Worm (Caenorhabditis elegans) whole organism, young adult: Measurements from ENCODE around the gene ZK1248.11.
A peak's percentile ranks its signal among the peaks of the same experiment; 100 is the strongest.

Experiments
- F22D6.2 ChIP-seq: sonication (generic microtip); optimal IDR thresholded peaks from 2 replicates; lab custom pipeline; 2016; ENCODE audit warnings: mild to moderate bottlenecking, missing genetic modification characterization, missing compliant biosample characterization
- F52B5.7 ChIP-seq: sonication (generic microtip); optimal IDR thresholded peaks from 2 replicates; lab custom pipeline; 2016; ENCODE audit warnings: mild to moderate bottlenecking, missing genetic modification characterization, missing compliant biosample characterization
- F55B11.4 ChIP-seq: sonication (generic microtip); optimal IDR thresholded peaks from 2 replicates; lab custom pipeline; 2016; ENCODE audit warnings: missing compliant biosample characterization, missing genetic modification characterization, borderline replicate concordance; ENCODE audit not compliant: insufficient read depth
- K12H6.12 ChIP-seq: fragments of 200-800 bp; sonication (Bioruptor generic); optimal IDR thresholded peaks from 2 replicates; lab custom pipeline; 2018; ENCODE audit warnings: mild to moderate bottlenecking, missing genetic modification characterization, missing compliant biosample characterization
- T26A5.8 ChIP-seq: sonication (generic microtip); optimal IDR thresholded peaks from 2 replicates; lab custom pipeline; 2016; ENCODE audit warnings: missing genetic modification characterization, missing compliant biosample characterization
- akir-1 ChIP-seq: fragments of 200-800 bp; sonication (Bioruptor generic); optimal IDR thresholded peaks from 2 replicates; lab custom pipeline; 2018; ENCODE audit warnings: mild to moderate bottlenecking, missing genetic modification characterization, moderate library complexity, missing compliant biosample characterization
- atf-7 ChIP-seq: sonication (generic microtip); optimal IDR thresholded peaks from 2 replicates; lab custom pipeline; 2017; ENCODE audit warnings: mild to moderate bottlenecking, missing genetic modification characterization, missing compliant biosample characterization
- athp-1 ChIP-seq: sonication (generic microtip); optimal IDR thresholded peaks from 2 replicates; lab custom pipeline; 2017; ENCODE audit warnings: mild to moderate bottlenecking, missing genetic modification characterization, missing compliant biosample characterization
- attf-5 ChIP-seq: fragments of 200-800 bp; sonication (Bioruptor generic); optimal IDR thresholded peaks from 2 replicates; lab custom pipeline; 2018; ENCODE audit warnings: mild to moderate bottlenecking, missing genetic modification characterization, missing compliant biosample characterization
- bed-1 ChIP-seq: fragments of 200-800 bp; sonication (Bioruptor generic); IDR thresholded peaks from 2 replicates; pipeline ENCODE4 v1.3.6; 2022; ENCODE audit warnings: missing genetic modification reagents, missing genetic modification characterization, missing compliant biosample characterization
- bed-2 ChIP-seq: fragments of 200-800 bp; sonication (Bioruptor generic); IDR thresholded peaks from 2 replicates; pipeline ENCODE4 v1.3.6; 2022; ENCODE audit warnings: missing genetic modification reagents, missing genetic modification characterization, missing compliant biosample characterization
- cebp-1 ChIP-seq, 2 experiments: fragments of 200-800 bp in 1 of 2; sonication (Bioruptor generic) in 1 of 2; sonication (generic microtip) in 1 of 2; IDR thresholded peaks in 1 of 2; optimal IDR thresholded peaks in 1 of 2; 2 replicates each; pipeline versions ENCODE4 v1.3.6 to Lab custom; 2017 to 2022; ENCODE audit warnings: missing compliant biosample characterization in 2 of 2, missing genetic modification characterization in 2 of 2, mild to moderate bottlenecking in 1 of 2, missing genetic modification reagents in 1 of 2, moderate library complexity in 1 of 2
- ceh-100 ChIP-seq: fragments of 200-800 bp; sonication (Bioruptor generic); IDR thresholded peaks from 2 replicates; pipeline ENCODE4 v1.3.6; 2022; ENCODE audit warnings: missing genetic modification reagents, missing genetic modification characterization, missing compliant biosample characterization
- ceh-27 ChIP-seq: fragments of 200-800 bp; sonication (Bioruptor generic); optimal IDR thresholded peaks from 2 replicates; lab custom pipeline; 2018; ENCODE audit warnings: mild to moderate bottlenecking, missing genetic modification characterization, moderate library complexity, missing compliant biosample characterization
- dox-1 ChIP-seq: fragments of 200-800 bp; sonication (Bioruptor generic); IDR thresholded peaks from 2 replicates; pipeline ENCODE4 v1.3.6; 2022; ENCODE audit warnings: missing genetic modification reagents, missing genetic modification characterization, missing compliant biosample characterization
- dpff-1 ChIP-seq: sonication (generic microtip); optimal IDR thresholded peaks from 2 replicates; lab custom pipeline; 2017; ENCODE audit warnings: mild to moderate bottlenecking, missing genetic modification characterization, missing compliant biosample characterization
- hmg-1.2 ChIP-seq: fragments of 200-800 bp; sonication (Bioruptor generic); IDR thresholded peaks from 2 replicates; pipeline ENCODE4 v1.3.6; 2022; ENCODE audit warnings: missing genetic modification reagents, missing genetic modification characterization, missing compliant biosample characterization
- hmg-20 ChIP-seq: fragments of 200-800 bp; sonication (Bioruptor generic); IDR thresholded peaks from 2 replicates; pipeline ENCODE4 v1.3.6; 2022; ENCODE audit warnings: missing genetic modification reagents, missing genetic modification characterization, missing compliant biosample characterization
- lir-1 ChIP-seq: fragments of 200-800 bp; sonication (Bioruptor generic); conservative IDR thresholded peaks from 2 replicates; pipeline ENCODE4 v1.3.6; 2022; ENCODE audit warnings: missing genetic modification reagents, missing genetic modification characterization, missing compliant biosample characterization
- lsl-1 ChIP-seq: fragments of 200-800 bp; sonication (Bioruptor generic); optimal IDR thresholded peaks from 2 replicates; lab custom pipeline; 2018; ENCODE audit warnings: mild to moderate bottlenecking, missing genetic modification characterization, moderate library complexity, missing compliant biosample characterization
- madf-3 ChIP-seq: fragments of 200-800 bp; sonication (Bioruptor generic); IDR thresholded peaks from 2 replicates; pipeline ENCODE4 v1.3.6; 2022; ENCODE audit warnings: missing genetic modification reagents, missing genetic modification characterization, missing compliant biosample characterization
- madf-8 ChIP-seq: fragments of 200-800 bp; sonication (Bioruptor generic); conservative IDR thresholded peaks from 2 replicates; pipeline ENCODE4 v1.3.6; 2022; ENCODE audit warnings: missing genetic modification reagents, missing genetic modification characterization, missing compliant biosample characterization
- nhr-27 ChIP-seq: fragments of 200-800 bp; sonication (Bioruptor generic); optimal IDR thresholded peaks from 2 replicates; lab custom pipeline; 2018; ENCODE audit warnings: mild to moderate bottlenecking, missing genetic modification characterization, moderate library complexity, missing compliant biosample characterization
- nhr-90 ChIP-seq: sonication (generic microtip); optimal IDR thresholded peaks from 2 replicates; lab custom pipeline; 2016; ENCODE audit warnings: missing genotype, mild to moderate bottlenecking, missing genetic modification characterization, missing compliant biosample characterization
- rcor-1 ChIP-seq: fragments of 200-800 bp; sonication (Bioruptor generic); IDR thresholded peaks from 2 replicates; pipeline ENCODE4 v1.3.6; 2022; ENCODE audit warnings: missing genetic modification reagents, missing genetic modification characterization, missing compliant biosample characterization
- rec-8 ChIP-seq, 2 experiments: sonication (generic microtip); optimal IDR thresholded peaks; 2 replicates each; lab custom pipeline; 2016; ENCODE audit warnings: mild to moderate bottlenecking in 2 of 2, missing genetic modification characterization in 2 of 2, missing genetic modification reagents in 2 of 2, missing genotype in 2 of 2, missing biosample characterization in 1 of 2, missing compliant biosample characterization in 1 of 2, moderate library complexity in 1 of 2
- sea-2 ChIP-seq: fragments of 200-800 bp; sonication (Bioruptor generic); IDR thresholded peaks from 2 replicates; pipeline ENCODE4 v1.3.6; 2022; ENCODE audit warnings: missing genetic modification characterization, missing compliant biosample characterization
- snpc-4 ChIP-seq, 5 experiments: fragments of 150-350 bp in 1 of 5; sonication (generic microtip) in 4 of 5; optimal IDR thresholded peaks; 2 replicates each; lab custom pipeline; 2014 to 2018; ENCODE audit warnings: missing genetic modification characterization in 5 of 5, missing biosample characterization in 3 of 5, antibody characterized with exemption in 2 of 5, mild to moderate bottlenecking in 2 of 5, missing compliant biosample characterization in 2 of 5, missing genotype in 2 of 5, moderate library complexity in 2 of 5, missing genetic modification reagents in 1 of 5
- somi-1 ChIP-seq: fragments of 200-800 bp; sonication (Bioruptor generic); optimal IDR thresholded peaks from 2 replicates; lab custom pipeline; 2018; ENCODE audit warnings: mild to moderate bottlenecking, missing genetic modification characterization, missing compliant biosample characterization
- sptf-2 ChIP-seq: fragments of 200-800 bp; sonication (Bioruptor generic); optimal IDR thresholded peaks from 2 replicates; lab custom pipeline; 2018; ENCODE audit warnings: mild to moderate bottlenecking, missing genetic modification characterization, missing compliant biosample characterization
- tlf-1 ChIP-seq: fragments of 200-800 bp; sonication (Bioruptor generic); optimal IDR thresholded peaks from 2 replicates; lab custom pipeline; 2018; ENCODE audit warnings: mild to moderate bottlenecking, missing genetic modification characterization, missing compliant biosample characterization
- unc-130 ChIP-seq: sonication (generic microtip); optimal IDR thresholded peaks from 2 replicates; lab custom pipeline; 2016; ENCODE audit warnings: missing genetic modification reagents, missing genetic modification characterization, missing compliant biosample characterization
- ztf-18 ChIP-seq: sonication (generic microtip); optimal IDR thresholded peaks from 2 replicates; lab custom pipeline; 2016; ENCODE audit warnings: missing genotype, mild to moderate bottlenecking, missing genetic modification characterization, missing compliant biosample characterization
- ztf-25 ChIP-seq: fragments of 200-800 bp; sonication (Bioruptor generic); IDR thresholded peaks from 2 replicates; pipeline ENCODE4 v1.3.6; 2022; ENCODE audit warnings: missing genetic modification reagents, missing genetic modification characterization, missing compliant biosample characterization

ZK1248.11 gene

DNA sequence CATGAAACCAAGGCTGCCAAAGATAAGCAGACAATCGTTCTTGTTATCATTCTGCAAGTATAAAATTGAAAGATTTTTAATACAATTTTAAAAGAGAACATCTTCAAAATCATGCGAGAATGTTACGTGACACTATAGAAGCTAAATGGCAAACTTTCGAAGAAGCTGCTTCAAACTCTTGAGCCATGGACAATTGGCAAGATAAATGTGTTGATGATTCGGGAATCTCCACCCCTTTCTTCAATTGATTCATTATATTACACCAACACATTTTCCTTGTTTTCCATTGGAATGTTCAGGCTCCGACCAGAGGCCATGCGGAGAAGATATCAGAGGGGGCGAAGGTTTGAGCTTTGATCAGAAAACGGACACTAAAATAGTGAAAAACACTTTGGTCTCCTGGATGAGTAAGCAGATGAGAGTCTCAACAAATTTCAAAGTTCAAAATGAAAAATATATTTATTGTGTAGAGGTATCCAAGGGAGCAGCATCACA lies 12.7 kb upstream of the ZK1248.11 start, which contains the start of gene lec-5 (continued):
- no peak for TF ChIP-seq madf-3 (GFP tag; lab: Robert Waterston, UW)
- no peak for TF ChIP-seq attf-5 (GFP tag; lab: Kevin White, UChicago)
- TF ChIP-seq bed-1: no peak
- no peak for TF ChIP-seq atf-7 (tag; lab: Kevin White, UChicago)
- no peak for TF ChIP-seq snpc-4 (GFP tag; optimal IDR thresholded peaks at IDR 0.05; lab: Kevin White, UChicago)
- no peak for TF ChIP-seq snpc-4 (tag; optimal IDR thresholded peaks at IDR 0.05; lab: Kevin White, UChicago)

DNA sequence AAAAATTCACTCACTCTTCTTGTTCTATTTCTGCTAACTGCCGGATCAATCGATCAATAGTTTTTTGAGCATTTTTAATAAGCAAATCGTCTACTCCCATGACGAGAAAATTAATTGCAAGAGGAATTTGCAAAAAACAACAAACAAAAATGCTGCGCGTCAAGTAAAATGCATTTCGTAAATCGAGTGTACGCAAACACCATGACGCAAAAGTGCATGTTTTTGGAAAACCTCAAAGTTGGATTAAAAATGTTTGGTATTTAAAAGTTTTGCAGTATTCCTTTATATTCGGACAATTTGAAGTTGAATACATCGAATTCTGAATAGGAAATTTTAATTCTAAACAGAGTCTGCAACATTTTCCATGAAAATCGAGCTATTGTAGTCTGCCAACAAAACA lies 10.8 kb upstream of the ZK1248.11 start, which contains the start of gene ZK1248.19:
TSS of gene ZK1248.19 (minus strand) at position 188 of the 400 bp plus-strand sequence.
- TF ChIP-seq sptf-2 (GFP tag; lab: Kevin White, UChicago): no peak
- peak; percentile 70; the same call in 1 of the 2 replicates for TF ChIP-seq rcor-1
- TF ChIP-seq snpc-4 (GFP tag; optimal IDR thresholded peaks at IDR 0.05; lab: Kevin White, UChicago): no peak
- peak in 1 of 4 experiments; percentile 26 for TF ChIP-seq snpc-4 (tag; optimal IDR thresholded peaks at IDR 0.05; lab: Kevin White, UChicago)
- peak; percentile 52; the same call in 1 of the 2 replicates for TF ChIP-seq ceh-100

DNA sequence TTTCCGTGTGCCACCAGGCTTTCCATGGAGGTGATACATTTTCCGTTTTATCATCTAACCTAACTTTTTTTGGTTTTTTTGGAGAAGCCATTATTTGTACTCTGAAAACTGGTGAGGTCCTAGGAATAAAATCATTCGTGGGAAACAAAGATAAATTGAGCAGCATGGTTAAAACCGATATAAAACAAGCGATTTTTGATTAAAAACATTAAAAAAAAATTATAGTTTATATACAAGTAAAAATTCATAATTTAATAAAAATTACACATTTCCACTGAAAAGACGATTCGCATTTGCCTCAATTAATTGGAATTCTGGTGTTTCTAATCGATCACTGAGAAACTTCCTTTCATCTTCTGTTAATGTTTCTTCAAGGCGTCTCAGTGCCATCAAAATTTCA lies 10.1 kb upstream of the ZK1248.11 start, which contains the start of gene ZK1248.15:
TSS of gene ZK1248.15 (minus strand) at position 101 of the 400 bp plus-strand sequence.
- TF ChIP-seq snpc-4 (GFP tag; optimal IDR thresholded peaks at IDR 0.05; lab: Kevin White, UChicago) (no peak), snpc-4 (tag; optimal IDR thresholded peaks at IDR 0.05; lab: Kevin White, UChicago) (no peak), T26A5.8 (tag; lab: Kevin White, UChicago) (no peak), nhr-27 (tag; lab: Kevin White, UChicago) (no peak), ztf-18 (no peak), tlf-1 (GFP tag; lab: Kevin White, UChicago) (no peak), dox-1 (GFP tag; lab: Robert Waterston, UW) (no peak), F22D6.2 (no peak), hmg-20 (GFP tag; lab: Robert Waterston, UW) (no peak), ceh-100 (no peak), somi-1 (GFP tag; lab: Kevin White, UChicago) (no peak), F55B11.4 (tag; lab: Kevin White, UChicago) (no peak), ztf-25 (GFP tag; lab: Robert Waterston, UW) (no peak)
- TF ChIP-seq, all 124 proteins: peak for 0

DNA sequence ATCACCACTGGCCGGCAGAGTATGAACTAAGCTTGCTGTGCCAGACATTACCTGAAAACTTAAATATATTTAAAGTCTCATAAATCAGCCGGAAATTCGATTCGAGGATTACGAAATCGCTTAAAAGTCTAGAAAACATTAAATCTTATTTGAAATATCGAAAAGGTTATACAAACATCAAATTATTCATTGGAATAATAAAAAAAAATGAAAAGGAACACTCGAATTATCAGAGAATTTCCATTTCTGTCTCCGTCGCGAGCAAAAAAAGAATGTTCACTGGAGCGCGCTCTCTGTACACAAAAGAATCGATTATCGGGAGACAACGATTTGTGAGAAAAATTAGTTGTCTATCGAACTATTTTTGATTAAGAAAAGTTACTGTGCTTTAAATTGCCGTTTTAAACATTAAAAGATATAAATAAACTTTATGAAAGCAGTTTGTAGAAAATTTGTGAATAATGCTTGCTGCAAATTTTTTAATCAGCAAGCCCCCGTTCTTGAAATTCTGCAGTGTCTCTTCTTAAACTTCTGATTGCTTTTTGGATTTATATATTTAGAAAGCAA lies 7.8 kb upstream of the ZK1248.11 start, which contains the start of gene fzo-1:
TSS of gene fzo-1 (minus strand) at position 51 of the 567 bp plus-strand sequence.
- TF ChIP-seq lir-1 (GFP tag; lab: Robert Waterston, UW) (no peak), ceh-27 (GFP tag; lab: Kevin White, UChicago) (peak; percentile 33), ceh-100 (peak; percentile 91), attf-5 (GFP tag; lab: Kevin White, UChicago) (peak; percentile 1), F52B5.7 (tag; lab: Kevin White, UChicago) (no peak), madf-3 (GFP tag; lab: Robert Waterston, UW) (no peak), unc-130 (GFP tag; lab: Kevin White, UChicago) (peak; percentile 48), K12H6.12 (peak; percentile 18), hmg-1.2 (GFP tag; lab: Robert Waterston, UW) (peak; percentile 17; the same call in 1 of the 2 replicates), cebp-1 (GFP tag; IDR thresholded peaks at IDR 0.05; lab: Robert Waterston, UW) (no peak), cebp-1 (tag; optimal IDR thresholded peaks at IDR 0.05; lab: Kevin White, UChicago) (peak; percentile 9), akir-1 (GFP tag; lab: Kevin White, UChicago) (peak; percentile 15), snpc-4 (GFP tag; optimal IDR thresholded peaks at IDR 0.05; lab: Kevin White, UChicago) (no peak), snpc-4 (tag; optimal IDR thresholded peaks at IDR 0.05; lab: Kevin White, UChicago) (peak in 2 of 4 experiments; percentile 5 to 49)

DNA sequence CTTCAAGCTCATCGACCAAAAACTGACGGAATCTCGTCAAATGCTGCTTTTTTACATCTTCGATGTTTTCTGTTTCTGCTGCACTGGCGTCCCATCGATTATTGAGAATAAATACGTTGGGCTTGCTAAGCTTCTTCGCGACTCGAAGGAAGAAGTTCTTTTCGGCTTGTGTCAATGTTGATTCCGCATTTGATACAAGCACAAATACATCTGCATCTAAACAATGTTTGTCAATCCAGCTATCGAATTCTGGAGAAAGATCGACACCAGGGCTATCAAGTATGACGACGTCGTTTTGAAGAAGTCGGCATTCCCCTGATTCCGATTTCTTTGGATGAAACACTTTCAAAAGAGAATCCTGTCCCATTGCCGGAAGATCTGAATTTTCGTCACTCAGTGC lies 6.8 kb upstream of the ZK1248.11 start:
- no peak for TF ChIP-seq cebp-1 (GFP tag; IDR thresholded peaks at IDR 0.05; lab: Robert Waterston, UW)
- TF ChIP-seq cebp-1 (tag; optimal IDR thresholded peaks at IDR 0.05; lab: Kevin White, UChicago): no peak
- TF ChIP-seq rec-8 (tag; optimal IDR thresholded peaks at IDR 0.05; lab: Kevin White, UChicago): no peak
- TF ChIP-seq athp-1 (tag; lab: Kevin White, UChicago): no peak
- TF ChIP-seq bed-2 (GFP tag; lab: Robert Waterston, UW): no peak
- TF ChIP-seq sea-2 (GFP tag; lab: Robert Waterston, UW): no peak
- TF ChIP-seq dpff-1: no peak
- no peak for TF ChIP-seq madf-8 (GFP tag; lab: Robert Waterston, UW)
- no peak for TF ChIP-seq K12H6.12
- no peak for TF ChIP-seq nhr-90 (tag; lab: Kevin White, UChicago)
- TF ChIP-seq F52B5.7 (tag; lab: Kevin White, UChicago): no peak
- no peak for TF ChIP-seq lsl-1 (GFP tag; lab: Kevin White, UChicago)
- TF ChIP-seq, all 124 proteins: peak for 0
